In the genomic region with DNA sequence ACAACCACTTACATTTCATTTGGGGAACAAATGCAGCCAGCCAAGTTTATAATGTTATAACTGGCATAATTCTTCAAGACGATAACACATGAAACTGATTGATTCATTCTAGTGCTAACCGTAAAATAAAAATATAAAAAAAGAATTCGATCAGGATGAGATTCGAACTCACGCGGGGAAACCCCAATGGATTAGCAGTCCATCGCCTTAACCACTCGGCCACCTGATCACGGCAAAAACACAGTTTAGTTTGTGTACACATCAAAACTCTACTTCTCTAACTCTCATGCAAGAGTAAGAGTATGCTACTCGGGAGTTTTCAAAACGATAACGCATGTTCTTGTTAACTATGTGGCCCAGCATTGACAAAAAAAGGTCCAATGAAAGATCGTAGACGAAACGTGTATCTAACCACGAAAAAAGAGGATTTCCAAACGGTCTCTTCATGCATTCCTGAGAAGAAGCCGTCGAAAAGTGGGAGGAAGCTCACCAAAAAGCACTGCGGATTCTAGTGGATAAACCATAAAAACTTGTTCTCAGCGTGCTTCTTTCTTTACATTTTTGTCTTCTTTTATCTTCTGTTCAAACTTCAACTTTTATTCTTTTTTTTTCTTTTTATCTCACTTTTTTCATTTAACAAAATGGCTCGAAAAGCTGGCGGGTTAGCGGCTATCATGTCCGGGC, we compare ENCODE assay signal across 1 worm cellular context.
TF ChIP-seq lines count a peak whose summit lies in the region.

twk-10 (plus strand) TSS at position 634 of the 684 bp plus-strand sequence.

TF ChIP-seq in whole organism, L4 larva, 104 proteins besides CTCF, POLR2A, EP300 and RAD21 (continued from another document):
- peak in 1 of 2 experiments; percentile 62 for TF ChIP-seq daf-16 (GFP tag; optimal IDR thresholded peaks at IDR 0.05; lab: Kevin White, UChicago)
- TF ChIP-seq daf-16 (tag; optimal IDR thresholded peaks at IDR 0.05; lab: Kevin White, UChicago), result peak; percentile 46
- no peak for TF ChIP-seq pqm-1 (tag; optimal IDR thresholded peaks at IDR 0.05; lab: Kevin White, UChicago)
- TF ChIP-seq nhr-237 (tag; optimal IDR thresholded peaks at IDR 0.05; lab: Kevin White, UChicago), result no peak
- peak; percentile 83 for TF ChIP-seq tra-1 (GFP tag; IDR thresholded peaks at IDR 0.05; lab: Robert Waterston, UW)
- no peak for TF ChIP-seq ceh-20 (GFP tag; IDR thresholded peaks at IDR 0.05; lab: Robert Waterston, UW)
- TF ChIP-seq dmd-6 (GFP tag; IDR thresholded peaks at IDR 0.05; lab: Robert Waterston, UW), result peak; percentile 60
- TF ChIP-seq nhr-111 (GFP tag; optimal IDR thresholded peaks at IDR 0.05; lab: Kevin White, UChicago), result peak; percentile 21
- TF ChIP-seq hlh-30 (tag; optimal IDR thresholded peaks at IDR 0.05; lab: Kevin White, UChicago; ENCODE audit: insufficient read depth), result peak; percentile 15
- TF ChIP-seq dmd-8 (GFP tag; IDR thresholded peaks at IDR 0.05; lab: Robert Waterston, UW), result peak; percentile 76; the same call in 1 of the 2 replicates
- peak; percentile 75; the same call in 1 of the 2 replicates for TF ChIP-seq madf-9 (GFP tag; conservative IDR thresholded peaks at IDR 0.05; lab: Robert Waterston, UW)
- TF ChIP-seq mep-1 (tag; optimal IDR thresholded peaks at IDR 0.05; lab: Kevin White, UChicago), result no peak
- peak; percentile 64; the same call in 1 of the 2 replicates for TF ChIP-seq mdt-29 (GFP tag; IDR thresholded peaks at IDR 0.05; lab: Robert Waterston, UW)
- TF ChIP-seq dve-1 (tag; optimal IDR thresholded peaks at IDR 0.05; lab: Kevin White, UChicago; ENCODE audit: insufficient read depth), result peak; percentile 63
- no peak for TF ChIP-seq ceh-62 (tag; optimal IDR thresholded peaks at IDR 0.05; lab: Kevin White, UChicago)
- 0 out of 2 replicates have a peak, but pooled peaks have one; percentile 27 for TF ChIP-seq ctbp-1 (GFP tag; IDR thresholded peaks at IDR 0.05; lab: Robert Waterston, UW)
- peak; percentile 41; the same call in 1 of the 2 replicates for TF ChIP-seq hmg-1.1 (GFP tag; IDR thresholded peaks at IDR 0.05; lab: Robert Waterston, UW)
- no peak for TF ChIP-seq mxl-2 (GFP tag; conservative IDR thresholded peaks at IDR 0.05; lab: Robert Waterston, UW)
- TF ChIP-seq mxl-3 (GFP tag; optimal IDR thresholded peaks at IDR 0.05; lab: Kevin White, UChicago), result no peak
- TF ChIP-seq rbr-2 (tag; optimal IDR thresholded peaks at IDR 0.05; lab: Kevin White, UChicago), result peak; percentile 9
- no peak for TF ChIP-seq skn-1 (tag; optimal IDR thresholded peaks at IDR 0.05; lab: Kevin White, UChicago)
- peak; percentile 78 for TF ChIP-seq vab-7 (GFP tag; IDR thresholded peaks at IDR 0.05; lab: Robert Waterston, UW)
- 0 out of 2 replicates have a peak, but pooled peaks have one; percentile 63 for TF ChIP-seq daf-19 (GFP tag; conservative IDR thresholded peaks at IDR 0.05; lab: Robert Waterston, UW)
- TF ChIP-seq nhr-77 (tag; optimal IDR thresholded peaks at IDR 0.05; lab: Kevin White, UChicago), result peak; percentile 30
- TF ChIP-seq Y105C5A.15 (GFP tag; IDR thresholded peaks at IDR 0.05; lab: Robert Waterston, UW), result no peak
- TF ChIP-seq ZK337.2 (GFP tag; IDR thresholded peaks at IDR 0.05; lab: Robert Waterston, UW), result peak; percentile 70; the same call in 1 of the 2 replicates
- peak; percentile 26 for TF ChIP-seq nhr-28 (tag; optimal IDR thresholded peaks at IDR 0.05; lab: Kevin White, UChicago)
- TF ChIP-seq lin-1 (GFP tag; IDR thresholded peaks at IDR 0.05; lab: Robert Waterston, UW), result 0 out of 2 replicates have a peak, but pooled peaks have one; percentile 42
- 0 out of 2 replicates have a peak, but pooled peaks have one; percentile 34 for TF ChIP-seq nhr-41 (GFP tag; IDR thresholded peaks at IDR 0.05; lab: Robert Waterston, UW)
